Worm (Caenorhabditis elegans): ENCODE measurements around the gene cyk-4.
"Not testable (repeated sequence)": the region's sequence is repeated elsewhere in the genome, so short reads cannot be mapped to it uniquely, and the experiment has no call there.

cyk-4 gene

ce11 chrIII:13755689-13756088, 15.3 kb downstream of the cyk-4 start, which contains the start of gene toca-2:
Gene toca-2, plus strand, starts transcription at chrIII:13755896.
- TF ChIP-seq W03F9.2 (tag; optimal IDR thresholded peaks at IDR 0.05) = peak; percentile 19
- no peak for TF ChIP-seq dao-5 (tag; optimal IDR thresholded peaks at IDR 0.05)

ce11 chrIII:13751144-13751543, 19.9 kb downstream of the cyk-4 start, which contains the start of gene mlc-7:
Gene mlc-7, plus strand, starts transcription at chrIII:13751444.
- TF ChIP-seq W03F9.2, him-1, dao-5 (tag; optimal IDR thresholded peaks at IDR 0.05): not testable (repeated sequence)

ce11 chrIII:13748312-13748711, 22.7 kb downstream of the cyk-4 start, which contains the start of gene K08E3.2:
Gene K08E3.2, minus strand, starts transcription at chrIII:13748686.
- TF ChIP-seq dao-5 (tag; optimal IDR thresholded peaks at IDR 0.05) (no peak), W03F9.2 (tag; optimal IDR thresholded peaks at IDR 0.05) (no peak), him-1 (tag; optimal IDR thresholded peaks at IDR 0.05) (no peak)

ce11 chrIII:13743922-13744321, 27.1 kb downstream of the cyk-4 start, which contains the start of gene tyr-2:
Gene tyr-2, plus strand, starts transcription at chrIII:13744222.
- TF ChIP-seq dao-5 (tag; optimal IDR thresholded peaks at IDR 0.05) (no peak), W03F9.2 (tag; optimal IDR thresholded peaks at IDR 0.05) (no peak), him-1 (tag; optimal IDR thresholded peaks at IDR 0.05) (no peak)

DNA sequence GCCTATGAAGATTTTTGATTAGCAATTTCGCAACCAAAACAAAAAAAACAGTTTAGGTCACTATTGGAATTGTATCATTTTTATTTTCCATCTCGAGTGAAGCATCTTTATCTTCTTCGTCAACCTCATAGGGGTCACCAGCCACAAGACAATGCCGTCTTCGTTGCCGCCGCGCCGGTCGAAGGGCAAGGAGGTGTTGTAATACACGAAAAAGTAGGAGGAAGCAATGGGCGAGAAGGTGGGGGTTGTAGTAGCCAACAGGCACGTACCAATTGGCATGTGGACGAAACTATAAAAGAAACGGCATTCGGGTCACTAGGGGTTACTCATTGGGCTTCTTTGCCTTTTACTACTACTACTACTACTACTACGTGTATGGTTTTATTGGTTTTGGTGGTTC, 29.0 kb downstream of the cyk-4 start:
- no peak for TF ChIP-seq him-1 (tag; optimal IDR thresholded peaks at IDR 0.05)
- TF ChIP-seq W03F9.2 (tag; optimal IDR thresholded peaks at IDR 0.05) = no peak
- no peak for TF ChIP-seq dao-5 (tag; optimal IDR thresholded peaks at IDR 0.05)

DNA sequence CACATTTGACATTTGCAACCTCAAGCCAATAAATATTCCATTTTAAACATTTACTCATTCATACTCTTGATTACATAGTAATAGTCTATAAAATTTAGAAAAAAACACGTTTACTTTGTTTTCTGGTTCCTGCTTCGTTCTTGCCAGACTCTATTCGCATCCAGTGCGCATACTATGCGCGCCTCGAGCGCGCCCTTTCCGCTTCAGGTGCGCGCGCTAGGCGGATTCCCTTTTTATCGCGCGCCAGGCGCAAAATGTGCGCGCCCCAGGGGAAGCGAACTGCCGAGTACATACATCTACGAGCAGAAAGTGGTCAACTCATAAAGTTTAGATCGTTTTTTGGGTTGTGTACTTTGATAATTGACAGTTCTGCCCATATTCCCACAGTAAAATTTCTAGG, 29.6 kb downstream of the cyk-4 start:
- TF ChIP-seq dao-5 (tag; optimal IDR thresholded peaks at IDR 0.05) (no peak), W03F9.2 (tag; optimal IDR thresholded peaks at IDR 0.05) (no peak), him-1 (tag; optimal IDR thresholded peaks at IDR 0.05) (no peak)

DNA sequence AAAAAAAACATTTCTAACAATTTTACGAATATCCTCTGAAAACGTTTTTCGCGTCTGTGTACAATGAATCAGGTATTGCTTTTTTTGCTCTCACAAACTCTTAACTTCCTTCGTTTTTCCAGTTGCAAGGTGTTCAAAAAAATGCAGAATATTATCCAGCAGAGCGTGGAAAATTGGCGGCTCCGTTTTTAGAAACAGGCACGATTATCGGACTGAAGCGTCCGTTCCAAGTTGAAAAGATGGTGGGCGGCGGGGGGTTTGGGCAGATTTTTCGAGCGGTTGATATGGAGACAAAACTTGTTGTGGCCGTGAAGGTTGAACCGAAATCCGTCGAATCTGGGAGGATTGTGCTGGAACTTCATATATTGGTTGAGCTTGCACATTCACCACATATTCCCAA, 36.0 kb downstream of the cyk-4 start, which contains the start of gene W06F12.3:
Gene W06F12.3 (plus strand): TSS at position 23 of the 400 bp plus-strand sequence.
- TF ChIP-seq dao-5 (tag; optimal IDR thresholded peaks at IDR 0.05) (no peak), him-1 (tag; optimal IDR thresholded peaks at IDR 0.05) (no peak), W03F9.2 (tag; optimal IDR thresholded peaks at IDR 0.05) (no peak)

DNA sequence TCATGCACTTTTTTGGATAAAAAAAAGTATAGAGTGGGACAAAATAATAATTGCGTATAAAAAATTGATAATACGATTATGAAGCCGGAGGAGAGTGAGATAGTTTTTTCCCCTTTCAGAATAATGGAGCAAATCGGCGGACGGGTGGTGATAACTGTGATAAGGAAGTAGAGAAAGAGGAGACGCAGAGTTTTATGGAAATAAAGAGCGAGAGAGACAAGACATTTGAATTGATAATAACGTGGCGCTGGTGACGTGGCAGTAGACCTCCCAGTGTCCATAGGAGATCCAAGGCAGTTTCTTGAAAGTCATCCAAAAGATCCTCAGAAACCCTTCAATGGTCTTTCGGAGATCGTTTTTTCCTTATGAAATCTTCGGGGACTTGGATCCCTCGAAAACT, 37.2 kb downstream of the cyk-4 start:
- TF ChIP-seq dao-5 (tag; optimal IDR thresholded peaks at IDR 0.05) (no peak), him-1 (tag; optimal IDR thresholded peaks at IDR 0.05) (no peak), W03F9.2 (tag; optimal IDR thresholded peaks at IDR 0.05) (no peak)

DNA sequence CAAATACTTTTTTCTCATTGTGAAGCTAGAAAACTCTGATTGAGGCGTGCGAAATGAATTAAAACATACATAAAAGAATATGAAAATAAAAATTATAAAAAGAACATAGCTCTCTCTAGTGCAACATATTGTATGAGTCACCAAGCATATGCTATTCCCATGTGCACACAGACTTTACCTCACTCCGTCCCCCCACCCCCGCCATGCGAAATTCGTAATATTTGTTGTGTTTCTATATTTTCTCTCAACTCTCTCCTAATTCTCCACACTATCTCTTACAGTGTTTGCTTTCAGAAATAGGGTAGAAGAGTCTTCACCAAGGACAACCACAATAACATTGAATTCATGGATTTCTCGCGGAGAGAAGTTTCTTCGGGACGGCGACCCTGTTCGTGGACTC, 38.4 kb downstream of the cyk-4 start:
- TF ChIP-seq W03F9.2 (tag; optimal IDR thresholded peaks at IDR 0.05) (no peak), him-1 (tag; optimal IDR thresholded peaks at IDR 0.05) (no peak), dao-5 (tag; optimal IDR thresholded peaks at IDR 0.05) (no peak)

ce11 chrIII:13731589-13731988, 39.4 kb downstream of the cyk-4 start, which contains the start of gene W06F12.2:
Gene W06F12.2, minus strand, starts transcription at chrIII:13731689.
- TF ChIP-seq W03F9.2 (tag; optimal IDR thresholded peaks at IDR 0.05) (no peak), dao-5 (tag; optimal IDR thresholded peaks at IDR 0.05) (no peak), him-1 (tag; optimal IDR thresholded peaks at IDR 0.05) (no peak)

DNA sequence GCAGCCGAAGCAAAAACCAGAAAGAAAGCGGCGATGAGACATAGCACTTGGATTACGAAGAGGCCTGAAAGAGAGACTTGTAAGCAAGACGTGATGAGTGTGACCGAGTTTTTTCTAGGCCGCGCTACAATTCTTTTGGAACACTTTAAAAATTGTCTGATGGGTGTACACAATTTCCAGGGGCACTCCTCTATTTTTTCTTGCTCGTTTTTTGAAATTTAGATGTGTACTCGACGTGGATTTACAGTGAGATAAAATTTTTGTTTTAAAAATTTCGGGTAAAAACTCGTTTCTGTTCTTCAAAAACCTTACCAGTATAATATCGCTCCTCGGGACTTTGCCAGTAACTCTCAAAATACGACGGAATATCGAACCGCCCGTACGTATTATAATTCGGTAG, 41.3 kb downstream of the cyk-4 start:
- TF ChIP-seq him-1 (tag; optimal IDR thresholded peaks at IDR 0.05) = no peak
- no peak for TF ChIP-seq W03F9.2 (tag; optimal IDR thresholded peaks at IDR 0.05)

- TF ChIP-seq W03F9.2 (tag; optimal IDR thresholded peaks at IDR 0.05) = no peak
- peak; percentile 33 for TF ChIP-seq him-1 (tag; optimal IDR thresholded peaks at IDR 0.05)
- no peak for TF ChIP-seq dao-5 (tag; optimal IDR thresholded peaks at IDR 0.05)
Measured at ce11 chrIII:13724018-13724892, 46.8 kb downstream of the cyk-4 start.

ce11 chrIII:13722387-13723122, 48.5 kb downstream of the cyk-4 start:
- TF ChIP-seq him-1 (tag; optimal IDR thresholded peaks at IDR 0.05) (no peak), W03F9.2 (tag; optimal IDR thresholded peaks at IDR 0.05) (no peak), dao-5 (tag; optimal IDR thresholded peaks at IDR 0.05) (no peak)

DNA sequence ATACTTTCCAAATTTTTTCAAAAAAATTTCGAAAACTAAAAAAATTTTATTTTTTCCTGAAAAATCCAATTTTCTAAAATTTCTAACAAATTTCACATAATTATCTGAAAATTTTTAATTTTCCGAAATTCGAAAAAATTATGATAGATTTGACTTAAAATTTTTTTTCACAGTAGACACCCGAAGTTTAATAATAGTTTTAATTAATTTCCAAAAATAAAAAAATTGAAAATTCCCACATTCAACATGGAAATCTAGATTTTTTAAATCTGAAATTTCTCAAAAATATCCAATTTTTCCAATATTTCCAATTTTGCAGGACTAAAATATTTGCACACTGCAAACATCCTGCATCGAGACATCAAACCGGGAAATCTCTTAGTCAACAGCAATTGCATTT, 49.1 kb downstream of the cyk-4 start:
- no peak for TF ChIP-seq dao-5 (tag; optimal IDR thresholded peaks at IDR 0.05)

All from whole organism, L4/young adult.